ENCODE assay signal across 2 worm cellular contexts in the genomic region with DNA sequence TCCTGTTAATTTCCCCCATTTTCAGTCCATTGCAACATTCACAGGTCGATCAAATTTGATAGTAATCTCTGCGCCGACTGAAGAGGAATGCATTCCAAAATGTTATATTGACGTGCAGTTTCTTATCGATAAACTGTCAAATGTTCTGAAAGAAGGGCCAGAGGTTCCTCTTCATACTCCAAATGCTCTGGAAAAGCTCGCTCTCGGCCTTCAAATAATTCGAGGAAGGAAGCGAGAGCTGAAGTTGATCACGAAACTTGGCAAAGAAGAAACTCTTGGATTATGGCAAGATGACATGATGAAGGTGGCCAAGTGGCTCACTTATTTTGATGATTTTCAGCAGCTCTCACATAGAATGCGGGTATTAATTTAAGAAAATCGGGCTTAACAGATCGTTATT.
A peak's percentile ranks its signal among the peaks of the same experiment; 100 is the strongest.
TF ChIP-seq lines count a peak whose summit lies in the region.

No protein-coding gene starts in this region.

TF ChIP-seq in whole organism, L4 larva, 104 proteins besides CTCF, POLR2A, EP300 and RAD21:
- TF ChIP-seq unc-62 (GFP tag; optimal IDR thresholded peaks at IDR 0.05 in 1 of 2; lab: Kevin White, UChicago) (peak in 1 of 2 experiments; percentile 97), unc-62 (tag; optimal IDR thresholded peaks at IDR 0.05; lab: Kevin White, UChicago) (no peak), daf-12 (tag; optimal IDR thresholded peaks at IDR 0.05; lab: Kevin White, UChicago) (no peak), aha-1 (tag; lab: Kevin White, UChicago) (peak; percentile 38), dmd-6 (GFP tag; IDR thresholded peaks at IDR 0.05; lab: Robert Waterston, UW) (peak; percentile 60)

TF ChIP-seq in whole organism, young adult, 124 proteins besides CTCF, POLR2A, EP300 and RAD21:
- TF ChIP-seq nhr-80 (tag; optimal IDR thresholded peaks at IDR 0.05; lab: Kevin White, UChicago), result peak; percentile 30
- TF ChIP-seq ztf-18 (tag; optimal IDR thresholded peaks at IDR 0.05; lab: Kevin White, UChicago), result no peak
- no peak for TF ChIP-seq chd-7 (tag; optimal IDR thresholded peaks at IDR 0.05; lab: Kevin White, UChicago)
- TF ChIP-seq F52B5.7 (tag; optimal IDR thresholded peaks at IDR 0.05; lab: Kevin White, UChicago), result no peak
